Fruit fly (Drosophila melanogaster) whole organism, embryonic: ENCODE results near the gene eIF2alpha.

Experiments
- BEAF-32 ChIP-seq: fragments of 200-800 bp; sonication (Bioruptor generic); optimal IDR thresholded peaks from 3 replicates; lab custom pipeline; 2017; ENCODE audit warnings: missing biosample characterization, missing genetic modification characterization, mild to moderate bottlenecking, moderate library complexity, missing genetic modification reagents
- Blimp-1 ChIP-seq: fragments of 200-800 bp; sonication (Bioruptor generic); optimal IDR thresholded peaks from 3 replicates; lab custom pipeline; 2018; ENCODE audit warnings: missing biosample characterization, missing genetic modification characterization, mild to moderate bottlenecking, moderate library complexity, missing genetic modification reagents
- CG10209 ChIP-seq: fragments of 200-800 bp; sonication (Bioruptor generic); optimal IDR thresholded peaks from 3 replicates; lab custom pipeline; 2017; ENCODE audit warnings: missing biosample characterization, mild to moderate bottlenecking, missing genetic modification characterization, missing genetic modification reagents
- CG10462 ChIP-seq: fragments of 200-800 bp; sonication (Bioruptor generic); optimal IDR thresholded peaks from 2 replicates; lab custom pipeline; 2016; ENCODE audit warnings: missing biosample characterization, missing genetic modification characterization
- CG11398 ChIP-seq: fragments of 200-800 bp; sonication (Bioruptor generic); optimal IDR thresholded peaks from 2 replicates; lab custom pipeline; 2016; ENCODE audit warnings: missing biosample characterization, missing genetic modification characterization
- CG11723 ChIP-seq: fragments of 200-800 bp; sonication (Bioruptor generic); optimal IDR thresholded peaks from 2 replicates; lab custom pipeline; 2017; ENCODE audit warnings: missing biosample characterization, mild to moderate bottlenecking, missing genetic modification characterization
- CG12071 ChIP-seq: fragments of 200-800 bp; sonication (Bioruptor generic); optimal IDR thresholded peaks from 3 replicates; lab custom pipeline; 2018; ENCODE audit warnings: missing biosample characterization, mild to moderate bottlenecking, missing genetic modification characterization
- CG12219 ChIP-seq: fragments of 200-800 bp; sonication (Bioruptor generic); optimal IDR thresholded peaks from 3 replicates; lab custom pipeline; 2018; ENCODE audit warnings: missing biosample characterization, mild to moderate bottlenecking, missing genetic modification characterization
- CG12744 ChIP-seq: fragments of 200-800 bp; sonication (Bioruptor generic); optimal IDR thresholded peaks from 2 replicates; lab custom pipeline; 2016; ENCODE audit warnings: missing biosample characterization, missing genetic modification characterization
- CG12769 ChIP-seq: fragments of 200-800 bp; sonication (Bioruptor generic); optimal IDR thresholded peaks from 2 replicates; lab custom pipeline; 2019; ENCODE audit warnings: missing biosample characterization, mild to moderate bottlenecking, missing genetic modification characterization, moderate library complexity
- CG13287 ChIP-seq: fragments of 200-800 bp; sonication (Bioruptor generic); IDR thresholded peaks from 2 replicates; pipeline ENCODE4 v1.3.6; 2022; ENCODE audit warnings: missing biosample characterization, missing genetic modification characterization; ENCODE audit not compliant: partially characterized antibody
- CG14014 ChIP-seq: fragments of 200-800 bp; sonication (Bioruptor generic); IDR thresholded peaks from 2 replicates; pipeline ENCODE4 v1.3.6; 2022; ENCODE audit warnings: missing biosample characterization, missing genetic modification characterization
- CG15601 ChIP-seq: fragments of 200-800 bp; sonication (Bioruptor generic); optimal IDR thresholded peaks from 3 replicates; lab custom pipeline; 2019; ENCODE audit warnings: missing biosample characterization, mild to moderate bottlenecking, missing genetic modification characterization, moderate library complexity
- CG17829 ChIP-seq: fragments of 200-800 bp; optimal IDR thresholded peaks from 2 replicates; lab custom pipeline; 2019; ENCODE audit warnings: missing biosample characterization, mild to moderate bottlenecking, missing genetic modification characterization, moderate library complexity
- CG2712 ChIP-seq: fragments of 200-800 bp; optimal IDR thresholded peaks from 3 replicates; lab custom pipeline; 2019; ENCODE audit warnings: missing biosample characterization, mild to moderate bottlenecking, missing genetic modification characterization, moderate library complexity
- CG31365 ChIP-seq: fragments of 200-800 bp; sonication (Bioruptor generic); optimal IDR thresholded peaks from 2 replicates; lab custom pipeline; 2018; ENCODE audit warnings: missing biosample characterization, mild to moderate bottlenecking, missing genetic modification characterization
- CG32532 ChIP-seq: fragments of 200-800 bp; sonication (Bioruptor generic); IDR thresholded peaks from 2 replicates; pipeline ENCODE4 v1.3.6; 2022; ENCODE audit warnings: missing biosample characterization, missing genetic modification characterization
- CG33213 ChIP-seq: fragments of 200-800 bp; sonication (Bioruptor generic); optimal IDR thresholded peaks from 3 replicates; lab custom pipeline; 2016; ENCODE audit warnings: missing biosample characterization, missing genetic modification characterization
- CG5180 ChIP-seq: fragments of 200-800 bp; sonication (Bioruptor generic); optimal IDR thresholded peaks from 3 replicates; lab custom pipeline; 2017; ENCODE audit warnings: missing biosample characterization, missing genetic modification characterization, mild to moderate bottlenecking, moderate library complexity, missing genetic modification reagents
- CG8924 ChIP-seq: fragments of 200-800 bp; optimal IDR thresholded peaks from 3 replicates; lab custom pipeline; 2019; ENCODE audit warnings: missing biosample characterization, mild to moderate bottlenecking, missing genetic modification characterization, moderate library complexity
- CTCF ChIP-seq: fragments of 200-800 bp; sonication (Bioruptor generic); optimal IDR thresholded peaks from 2 replicates; lab custom pipeline; 2017; ENCODE audit warnings: missing biosample characterization, mild to moderate bottlenecking, missing genetic modification characterization, moderate library complexity
- Poxn ChIP-seq: fragments of 200-800 bp; sonication (Bioruptor generic); IDR thresholded peaks from 2 replicates; pipeline ENCODE4 v1.3.6; 2022; ENCODE audit warnings: missing biosample characterization, missing genetic modification characterization
- Rfx ChIP-seq: fragments of 200-800 bp; sonication (Bioruptor generic); IDR thresholded peaks from 2 replicates; pipeline ENCODE4 v1.3.6; 2022; ENCODE audit warnings: missing biosample characterization, missing genetic modification characterization
- Six4 ChIP-seq: fragments of 200-800 bp; sonication (Bioruptor generic); optimal IDR thresholded peaks from 2 replicates; lab custom pipeline; 2016; ENCODE audit warnings: missing biosample characterization, missing genetic modification characterization
- Trl ChIP-seq, 3 experiments: fragments of >200 bp in 2 of 3; fragments of 200-800 bp in 1 of 3; sonication (Bioruptor generic) in 1 of 3; optimal IDR thresholded peaks; 2 replicates in 1 of 3; 3 replicates in 2 of 3; lab custom pipeline; 2016 to 2017; ENCODE audit warnings: missing biosample characterization in 1 of 3, missing genetic modification characterization in 1 of 3
- Vsx1 ChIP-seq: fragments of 200-800 bp; sonication (Bioruptor generic); optimal IDR thresholded peaks from 2 replicates; lab custom pipeline; 2017; ENCODE audit warnings: missing biosample characterization, mild to moderate bottlenecking, missing genetic modification characterization, missing genetic modification reagents
- Xbp1 ChIP-seq: fragments of 200-800 bp; sonication (Bioruptor generic); optimal IDR thresholded peaks from 3 replicates; lab custom pipeline; 2016; ENCODE audit warnings: missing biosample characterization, mild to moderate bottlenecking, missing genetic modification characterization
- Xrp1 ChIP-seq: fragments of 200-800 bp; sonication (Bioruptor generic); IDR thresholded peaks from 2 replicates; pipeline ENCODE4 v1.3.6; 2022; ENCODE audit warnings: missing biosample characterization, missing genetic modification characterization
- abd-A ChIP-seq: fragments of 200-800 bp; sonication (Bioruptor generic); optimal IDR thresholded peaks from 3 replicates; lab custom pipeline; 2019; ENCODE audit warnings: missing biosample characterization, mild to moderate bottlenecking, missing genetic modification characterization, moderate library complexity
- bowl ChIP-seq: fragments of 200-800 bp; sonication (Bioruptor generic); IDR thresholded peaks from 2 replicates; pipeline ENCODE4 v1.3.6; 2022; ENCODE audit warnings: missing biosample characterization, missing genetic modification characterization
- caup ChIP-seq: fragments of 200-800 bp; sonication (Bioruptor generic); optimal IDR thresholded peaks from 3 replicates; lab custom pipeline; 2017; ENCODE audit warnings: missing biosample characterization, mild to moderate bottlenecking, missing genetic modification characterization, moderate library complexity; ENCODE audit not compliant: severe bottlenecking
- cg ChIP-seq: fragments of 200-800 bp; sonication (Bioruptor generic); optimal IDR thresholded peaks from 3 replicates; lab custom pipeline; 2019; ENCODE audit warnings: missing biosample characterization, mild to moderate bottlenecking, missing genetic modification characterization, moderate library complexity
- chn ChIP-seq: fragments of 200-800 bp; sonication (Bioruptor generic); optimal IDR thresholded peaks from 2 replicates; lab custom pipeline; 2016; ENCODE audit warnings: missing biosample characterization, missing genetic modification characterization
- croc ChIP-seq: fragments of 200-800 bp; sonication (Bioruptor generic); conservative IDR thresholded peaks from 3 replicates; pipeline ENCODE4 v1.3.6; 2022; ENCODE audit warnings: missing biosample characterization, missing genetic modification characterization
- crol ChIP-seq: fragments of 200-800 bp; sonication (Bioruptor generic); IDR thresholded peaks from 2 replicates; pipeline ENCODE4 v1.3.6; 2022; ENCODE audit warnings: missing biosample characterization, missing genetic modification characterization
- fd3F ChIP-seq: fragments of 200-800 bp; sonication (Bioruptor generic); optimal IDR thresholded peaks from 2 replicates; lab custom pipeline; 2018; ENCODE audit warnings: missing biosample characterization, mild to moderate bottlenecking, missing genetic modification characterization, moderate library complexity
- gce ChIP-seq: fragments of 200-800 bp; sonication (Bioruptor generic); IDR thresholded peaks from 3 replicates; pipeline ENCODE4 v1.3.6; 2022; ENCODE audit warnings: missing biosample characterization, missing genetic modification characterization
- grn ChIP-seq: fragments of 200-800 bp; sonication (Bioruptor generic); optimal IDR thresholded peaks from 3 replicates; lab custom pipeline; 2017; ENCODE audit warnings: missing biosample characterization, missing genetic modification characterization
- her ChIP-seq: fragments of 200-800 bp; sonication (Bioruptor generic); optimal IDR thresholded peaks from 2 replicates; lab custom pipeline; 2016; ENCODE audit warnings: missing biosample characterization, missing genetic modification characterization
- hth ChIP-seq: fragments of >200 bp; optimal IDR thresholded peaks from 2 replicates; lab custom pipeline; 2017; ENCODE audit warnings: inconsistent platforms
- nerfin-1 ChIP-seq: fragments of 200-800 bp; sonication (Bioruptor generic); optimal IDR thresholded peaks from 3 replicates; lab custom pipeline; 2019; ENCODE audit warnings: missing biosample characterization, mild to moderate bottlenecking, missing genetic modification characterization, moderate library complexity
- odd ChIP-seq: fragments of 200-800 bp; sonication (Bioruptor generic); optimal IDR thresholded peaks from 2 replicates; lab custom pipeline; 2017; ENCODE audit warnings: missing biosample characterization, mild to moderate bottlenecking, missing genetic modification characterization
- peb ChIP-seq: fragments of 200-800 bp; sonication (Bioruptor generic); IDR thresholded peaks from 2 replicates; pipeline ENCODE4 v1.3.6; 2022; ENCODE audit warnings: missing biosample characterization, missing genetic modification characterization
- phol ChIP-seq: fragments of 200-800 bp; sonication (Bioruptor generic); optimal IDR thresholded peaks from 3 replicates; lab custom pipeline; 2018; ENCODE audit warnings: missing biosample characterization, mild to moderate bottlenecking, missing genetic modification characterization, moderate library complexity
- pnt ChIP-seq: fragments of 200-800 bp; sonication (Bioruptor generic); optimal IDR thresholded peaks from 3 replicates; lab custom pipeline; 2016; ENCODE audit warnings: missing biosample characterization, missing genetic modification characterization
- repo ChIP-seq: fragments of 200-800 bp; sonication (Bioruptor generic); optimal IDR thresholded peaks from 2 replicates; lab custom pipeline; 2016; ENCODE audit warnings: missing biosample characterization, missing genetic modification characterization
- sens ChIP-seq: fragments of 200-800 bp; sonication (Bioruptor generic); peaks from one replicate; lab custom pipeline; 2016; ENCODE audit warnings: missing biosample characterization, missing genetic modification characterization
- sens-2 ChIP-seq: fragments of 200-800 bp; sonication (Bioruptor generic); IDR thresholded peaks from 2 replicates; pipeline ENCODE4 v1.3.6; 2022; ENCODE audit warnings: missing biosample characterization, missing genetic modification characterization
- stwl ChIP-seq: fragments of 200-800 bp; sonication (Bioruptor generic); optimal IDR thresholded peaks from 3 replicates; lab custom pipeline; 2018; ENCODE audit warnings: missing biosample characterization, mild to moderate bottlenecking, missing genetic modification characterization, moderate library complexity
- tup ChIP-seq: fragments of 200-800 bp; sonication (Bioruptor generic); optimal IDR thresholded peaks from 2 replicates; lab custom pipeline; 2016; ENCODE audit warnings: missing biosample characterization, mild to moderate bottlenecking, missing genetic modification characterization, moderate library complexity
- vfl ChIP-seq: fragments of 200-800 bp; sonication (Bioruptor generic); optimal IDR thresholded peaks from 2 replicates; lab custom pipeline; 2016; ENCODE audit warnings: missing biosample characterization, missing genetic modification characterization
- wek ChIP-seq: fragments of 200-800 bp; sonication (Bioruptor generic); optimal IDR thresholded peaks from 3 replicates; lab custom pipeline; 2018; ENCODE audit warnings: missing biosample characterization, mild to moderate bottlenecking, missing genetic modification characterization, moderate library complexity

The eIF2alpha gene

dm6 chrX:16456582-16456981 lies 9.8 kb upstream of the eIF2alpha start (continued):
- TF ChIP-seq grn: no peak
- TF ChIP-seq CG12769: peak; percentile 6
- TF ChIP-seq tup (GFP tag; lab: Kevin White, UChicago): no peak
- TF ChIP-seq repo (GFP tag; lab: Kevin White, UChicago): no peak
- TF ChIP-seq CG33213 (GFP tag; lab: Kevin White, UChicago): no peak
- no peak for TF ChIP-seq Poxn (GFP tag; lab: Robert Waterston, UW)
- TF ChIP-seq CG2712 (tag; lab: Kevin White, UChicago): peak; percentile 31
- TF ChIP-seq CTCF (GFP tag; lab: Kevin White, UChicago): no peak
- peak; percentile 91 for TF ChIP-seq Blimp-1 (GFP tag; lab: Kevin White, UChicago)
- TF ChIP-seq Xbp1 (GFP tag; lab: Kevin White, UChicago): no peak
- TF ChIP-seq BEAF-32: no peak
- no peak for TF ChIP-seq caup (GFP tag; lab: Kevin White, UChicago)
- peak; percentile 47 for TF ChIP-seq stwl (tag; lab: Kevin White, UChicago)
- TF ChIP-seq phol: peak; percentile 13
- TF ChIP-seq crol (GFP tag; lab: Robert Waterston, UW): no peak; the same call in 1 of the 2 replicates
- no peak for TF ChIP-seq CG32532 (GFP tag; lab: Robert Waterston, UW)
- TF ChIP-seq CG12219: no peak
- TF ChIP-seq cg (GFP tag; lab: Kevin White, UChicago): peak; percentile 50
- peak in 1 of 2 experiments; percentile 13 for TF ChIP-seq Trl (optimal IDR thresholded peaks at IDR 0.05; lab: Kevin White, UChicago)
- TF ChIP-seq Trl (GFP tag; optimal IDR thresholded peaks at IDR 0.05; lab: Kevin White, UChicago): no peak
- no peak for TF ChIP-seq CG11398 (GFP tag; lab: Kevin White, UChicago)
- no peak for TF ChIP-seq Xrp1 (GFP tag; lab: Robert Waterston, UW)
- TF ChIP-seq CG13287: no peak
- TF ChIP-seq CG14014 (GFP tag; lab: Robert Waterston, UW): no peak
- no peak for TF ChIP-seq Rfx (GFP tag; lab: Robert Waterston, UW)
- peak; percentile 100 for TF ChIP-seq CG17829 (tag; lab: Kevin White, UChicago)
- no peak for TF ChIP-seq odd
- TF ChIP-seq vfl (GFP tag; lab: Kevin White, UChicago): no peak
- TF ChIP-seq CG11723 (GFP tag; lab: Kevin White, UChicago): no peak
- TF ChIP-seq pnt: no peak
- no peak for TF ChIP-seq wek (GFP tag; lab: Kevin White, UChicago)
- TF ChIP-seq CG15601 (tag; lab: Kevin White, UChicago): peak; percentile 4
- no peak for TF ChIP-seq CG10209 (GFP tag; lab: Kevin White, UChicago)
- no peak for TF ChIP-seq peb (GFP tag; lab: Robert Waterston, UW)
- TF ChIP-seq abd-A: no peak
- no peak for TF ChIP-seq fd3F (GFP tag; lab: Kevin White, UChicago)
- no peak for TF ChIP-seq CG12744 (GFP tag; lab: Kevin White, UChicago)
- TF ChIP-seq her: no peak
- TF ChIP-seq chn (GFP tag; lab: Kevin White, UChicago): no peak
- TF ChIP-seq nerfin-1: no peak
- TF ChIP-seq Vsx1 (GFP tag; lab: Kevin White, UChicago): no peak
- no peak for TF ChIP-seq CG5180 (GFP tag; lab: Kevin White, UChicago)
- TF ChIP-seq CG31365 (tag; lab: Kevin White, UChicago): no peak
- TF ChIP-seq gce (GFP tag; lab: Robert Waterston, UW): no peak
- no peak for TF ChIP-seq Six4 (GFP tag; lab: Kevin White, UChicago)
- TF ChIP-seq sens (GFP tag; lab: Kevin White, UChicago): peak; percentile 1
- no peak for TF ChIP-seq croc
- no peak for TF ChIP-seq CG12071 (GFP tag; lab: Kevin White, UChicago)
- TF ChIP-seq CG10462 (GFP tag; lab: Kevin White, UChicago): no peak
- no peak for TF ChIP-seq bowl
- TF ChIP-seq sens-2: no peak
- TF ChIP-seq CG8924 (tag; lab: Kevin White, UChicago): no peak
- TF ChIP-seq hth (lab: Kevin White, UChicago): no peak
